Worm (Caenorhabditis elegans) whole organism, midembryonic: ENCODE results near the gene pab-2.

ENCODE experiments used
- T22C8.4 ChIP-seq: fragments of 200-800 bp; sonication (Bioruptor generic); IDR thresholded peaks from 2 replicates; pipeline ENCODE4 v1.3.6; 2022; ENCODE audit warnings: missing genetic modification characterization, missing compliant biosample characterization
- cog-1 ChIP-seq: sonication (generic microtip); optimal IDR thresholded peaks from 2 replicates; lab custom pipeline; 2016; ENCODE audit warnings: missing genetic modification characterization, missing compliant biosample characterization
- flt-1 ChIP-seq: fragments of 200-800 bp; sonication (Bioruptor generic); IDR thresholded peaks from 2 replicates; pipeline ENCODE4 v1.3.6; 2022; ENCODE audit warnings: missing genetic modification characterization, missing compliant biosample characterization
- klf-2 ChIP-seq: fragments of 200-800 bp; sonication (Bioruptor generic); conservative IDR thresholded peaks from 2 replicates; pipeline ENCODE4 v1.3.6; 2022; ENCODE audit warnings: missing genetic modification reagents, missing genetic modification characterization, missing compliant biosample characterization
- ref-1 ChIP-seq: fragments of 200-800 bp; sonication (Bioruptor generic); conservative IDR thresholded peaks from 2 replicates; pipeline ENCODE4 v1.3.6; 2022; ENCODE audit warnings: missing genetic modification reagents, missing genetic modification characterization, missing compliant biosample characterization
- tab-1 ChIP-seq: fragments of 200-800 bp; sonication (Bioruptor generic); IDR thresholded peaks from 2 replicates; pipeline ENCODE4 v1.3.6; 2022; ENCODE audit warnings: missing genetic modification characterization, missing compliant biosample characterization
- ztf-23 ChIP-seq: fragments of 200-800 bp; sonication (Bioruptor generic); IDR thresholded peaks from 2 replicates; pipeline ENCODE4 v1.3.6; 2022; ENCODE audit warnings: missing genetic modification reagents, missing genetic modification characterization, missing compliant biosample characterization

- 0 out of 2 replicates have a peak, but pooled peaks have one; percentile 20 for TF ChIP-seq ztf-23 (GFP tag; lab: Robert Waterston, UW)
- no peak for TF ChIP-seq T22C8.4 (GFP tag; lab: Robert Waterston, UW)
- TF ChIP-seq klf-2 (GFP tag; lab: Robert Waterston, UW), result no peak
- no peak for TF ChIP-seq flt-1 (GFP tag; lab: Robert Waterston, UW)
- no peak for TF ChIP-seq tab-1
- TF ChIP-seq ref-1 (GFP tag; lab: Robert Waterston, UW), result no peak
- TF ChIP-seq cog-1 (tag; lab: Kevin White, UChicago), result no peak
Observed at ce11 chrX:13526219-13527218, 696 bp downstream of the pab-2 start.
